Worm (Caenorhabditis elegans): Measurements from ENCODE around the gene sgn-1.

Gene sgn-1

DNA sequence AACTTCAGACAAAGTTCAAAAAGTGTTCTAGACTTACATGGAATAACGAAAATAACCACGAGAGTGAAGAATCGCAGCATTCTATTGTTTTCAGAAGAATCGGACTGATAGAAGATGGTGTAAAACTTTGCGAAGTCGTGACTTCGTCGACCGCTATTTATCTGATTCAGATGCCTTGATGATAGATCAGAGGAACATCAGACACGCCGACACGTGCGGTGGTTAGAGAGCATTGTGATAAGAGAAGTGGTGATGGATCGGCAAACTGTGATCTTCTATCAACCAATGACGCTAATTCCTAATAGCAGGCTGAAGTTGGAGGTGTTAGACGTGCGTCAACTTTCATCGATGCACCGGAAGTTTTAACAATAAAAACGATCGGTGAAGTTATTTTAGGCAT is 34.8 kb upstream of the sgn-1 start:
- TF ChIP-seq lin-11 (tag; optimal IDR thresholded peaks at IDR 0.05) = no peak
- no peak for TF ChIP-seq nhr-10 (tag; optimal IDR thresholded peaks at IDR 0.05)
- peak; percentile 92 for TF ChIP-seq nhr-21 (tag; optimal IDR thresholded peaks at IDR 0.05)
- peak; percentile 71 for TF ChIP-seq ama-1 (optimal IDR thresholded peaks at IDR 0.05)
- TF ChIP-seq blmp-1 (tag; optimal IDR thresholded peaks at IDR 0.05; ENCODE audit: insufficient read depth) = peak; percentile 71
- TF ChIP-seq ztf-11 (tag; optimal IDR thresholded peaks at IDR 0.05) = no peak
- no peak for TF ChIP-seq nhr-11 (tag; optimal IDR thresholded peaks at IDR 0.05)
- peak; percentile 61 for TF ChIP-seq egl-27 (tag; optimal IDR thresholded peaks at IDR 0.05)
- no peak for TF ChIP-seq nhr-12 (tag; optimal IDR thresholded peaks at IDR 0.05)
- no peak for TF ChIP-seq zag-1 (tag; optimal IDR thresholded peaks at IDR 0.05)
- TF ChIP-seq unc-39 (tag; optimal IDR thresholded peaks at IDR 0.05) = no peak
- TF ChIP-seq lsy-2 (tag; optimal IDR thresholded peaks at IDR 0.05) = peak in 1 of 2 experiments; percentile 29
- TF ChIP-seq ceh-16 (tag; optimal IDR thresholded peaks at IDR 0.05) = no peak
- TF ChIP-seq ceh-82 (tag; optimal IDR thresholded peaks at IDR 0.05) = no peak
- TF ChIP-seq lin-39 (tag; optimal IDR thresholded peaks at IDR 0.05) = no peak
- TF ChIP-seq F13H6.1 (tag; optimal IDR thresholded peaks at IDR 0.05) = peak; percentile 2
- peak; percentile 14 for TF ChIP-seq gmeb-1 (tag; optimal IDR thresholded peaks at IDR 0.05)
- TF ChIP-seq sma-3 (GFP tag; optimal IDR thresholded peaks at IDR 0.05) = peak; percentile 81
- peak; percentile 88 for TF ChIP-seq nhr-25 (tag; optimal IDR thresholded peaks at IDR 0.05)
- no peak for TF ChIP-seq ztf-4 (tag; optimal IDR thresholded peaks at IDR 0.05)
- no peak for TF ChIP-seq snpc-4 (tag; optimal IDR thresholded peaks at IDR 0.05)
- no peak for TF ChIP-seq alr-1 (tag; optimal IDR thresholded peaks at IDR 0.05)
- no peak for TF ChIP-seq Y55F3AM.14 (GFP tag; optimal IDR thresholded peaks at IDR 0.05)
- no peak for TF ChIP-seq elt-1 (tag; optimal IDR thresholded peaks at IDR 0.05)
- TF ChIP-seq crh-2 (tag; optimal IDR thresholded peaks at IDR 0.05) = peak; percentile 22
- TF ChIP-seq unc-62 (GFP tag; optimal IDR thresholded peaks at IDR 0.05) = no peak
- TF ChIP-seq sma-9 (GFP tag; optimal IDR thresholded peaks at IDR 0.05) = peak; percentile 93
- no peak for TF ChIP-seq sma-9 (tag; optimal IDR thresholded peaks at IDR 0.05)
- TF ChIP-seq mdl-1 (tag; optimal IDR thresholded peaks at IDR 0.05) = peak; percentile 34 to 47
- no peak for TF ChIP-seq elt-3 (tag; optimal IDR thresholded peaks at IDR 0.05)

ce11 chrII:8817225-8817624 is 33.8 kb upstream of the sgn-1 start:
- TF ChIP-seq sma-3 (GFP tag; optimal IDR thresholded peaks at IDR 0.05) = peak; percentile 51
- TF ChIP-seq sem-4 (tag; optimal IDR thresholded peaks at IDR 0.05) = peak; percentile 56
- peak; percentile 85 for TF ChIP-seq nhr-21 (tag; optimal IDR thresholded peaks at IDR 0.05)
- TF ChIP-seq unc-62 (GFP tag; optimal IDR thresholded peaks at IDR 0.05) = no peak
- TF ChIP-seq ztf-4 (tag; optimal IDR thresholded peaks at IDR 0.05) = peak; percentile 33
- TF ChIP-seq blmp-1 (tag; optimal IDR thresholded peaks at IDR 0.05; ENCODE audit: insufficient read depth) = peak; percentile 12
- peak in 1 of 2 experiments; percentile 16 for TF ChIP-seq lsy-2 (tag; optimal IDR thresholded peaks at IDR 0.05)
- TF ChIP-seq nhr-25 (tag; optimal IDR thresholded peaks at IDR 0.05) = peak; percentile 59
- no peak for TF ChIP-seq nhr-6 (tag; optimal IDR thresholded peaks at IDR 0.05)
- no peak for TF ChIP-seq nhr-12 (tag; optimal IDR thresholded peaks at IDR 0.05)
- TF ChIP-seq crh-2 (tag; optimal IDR thresholded peaks at IDR 0.05) = peak; percentile 31

DNA sequence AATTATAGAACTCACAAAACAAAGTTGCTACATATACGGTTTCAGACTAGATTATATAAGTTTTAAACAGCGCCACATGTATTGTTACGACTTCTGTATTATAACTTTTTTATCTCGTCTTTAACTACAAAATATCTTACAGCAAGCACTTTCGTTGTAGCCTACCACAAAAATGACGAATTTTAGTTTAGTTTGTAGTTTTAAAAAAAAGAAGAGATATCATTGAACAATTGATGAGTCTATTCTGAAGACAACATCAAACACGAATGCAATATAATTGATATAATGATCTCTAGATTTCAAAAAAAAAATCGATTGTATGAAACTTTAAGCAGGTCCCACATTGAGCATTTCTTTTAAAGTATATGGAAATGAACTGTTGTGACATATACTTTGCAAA is 30.8 kb upstream of the sgn-1 start:
- no peak for TF ChIP-seq R02D3.7 (tag; optimal IDR thresholded peaks at IDR 0.05)
- no peak for TF ChIP-seq lin-39 (tag; optimal IDR thresholded peaks at IDR 0.05)
- TF ChIP-seq nhr-25 (tag; optimal IDR thresholded peaks at IDR 0.05) = peak; percentile 4

ce11 chrII:8813659-8814058 is 30.2 kb upstream of the sgn-1 start:
- TF ChIP-seq sma-9 (GFP tag; optimal IDR thresholded peaks at IDR 0.05) = peak; percentile 81
- no peak for TF ChIP-seq sma-9 (tag; optimal IDR thresholded peaks at IDR 0.05)
- TF ChIP-seq sma-3 (GFP tag; optimal IDR thresholded peaks at IDR 0.05) = peak; percentile 84
- TF ChIP-seq nhr-25 (tag; optimal IDR thresholded peaks at IDR 0.05) = peak; percentile 89
- TF ChIP-seq nhr-10 (tag; optimal IDR thresholded peaks at IDR 0.05) = no peak
- peak; percentile 63 for TF ChIP-seq egl-27 (tag; optimal IDR thresholded peaks at IDR 0.05)
- peak; percentile 98 for TF ChIP-seq nhr-21 (tag; optimal IDR thresholded peaks at IDR 0.05)
- peak; percentile 63 for TF ChIP-seq nhr-6 (tag; optimal IDR thresholded peaks at IDR 0.05)
- TF ChIP-seq elt-1 (tag; optimal IDR thresholded peaks at IDR 0.05) = no peak
- peak in 1 of 2 experiments; percentile 22 for TF ChIP-seq lsy-2 (tag; optimal IDR thresholded peaks at IDR 0.05)
- TF ChIP-seq zag-1 (tag; optimal IDR thresholded peaks at IDR 0.05) = no peak
- TF ChIP-seq crh-2 (tag; optimal IDR thresholded peaks at IDR 0.05) = peak; percentile 56
- TF ChIP-seq nhr-129 (tag; optimal IDR thresholded peaks at IDR 0.05) = peak; percentile 79
- TF ChIP-seq ztf-4 (tag; optimal IDR thresholded peaks at IDR 0.05) = no peak
- peak; percentile 52 for TF ChIP-seq blmp-1 (tag; optimal IDR thresholded peaks at IDR 0.05; ENCODE audit: insufficient read depth)
- TF ChIP-seq gmeb-1 (tag; optimal IDR thresholded peaks at IDR 0.05) = peak; percentile 15

Measured in whole organism, L2 larva.